Fruit fly (Drosophila melanogaster) whole organism, embryonic: ENCODE results near the gene ph-p.

Experiments used
- Awh ChIP-seq: fragments of 200-800 bp; sonication (Bioruptor generic); IDR thresholded peaks from 2 replicates; pipeline ENCODE4, ENCODE4 v1.3.6; 2022; ENCODE audit warnings: missing biosample characterization, missing genetic modification characterization
- Blimp-1 ChIP-seq: fragments of 200-800 bp; sonication (Bioruptor generic); optimal IDR thresholded peaks from 3 replicates; lab custom pipeline; 2018; ENCODE audit warnings: missing biosample characterization, missing genetic modification characterization, mild to moderate bottlenecking, moderate library complexity, missing genetic modification reagents
- CG13424 ChIP-seq: fragments of 200-800 bp; sonication (Bioruptor generic); optimal IDR thresholded peaks from 2 replicates; lab custom pipeline; 2019; ENCODE audit warnings: missing biosample characterization, mild to moderate bottlenecking, missing genetic modification characterization, moderate library complexity
- CG13775 ChIP-seq: fragments of 200-800 bp; sonication (Bioruptor generic); optimal IDR thresholded peaks from 3 replicates; lab custom pipeline; 2017; ENCODE audit warnings: missing biosample characterization, mild to moderate bottlenecking, missing genetic modification characterization
- CG13894 ChIP-seq: fragments of 200-800 bp; sonication (Bioruptor generic); optimal IDR thresholded peaks from 3 replicates; lab custom pipeline; 2018; ENCODE audit warnings: missing biosample characterization, mild to moderate bottlenecking, missing genetic modification characterization, moderate library complexity
- CG14050 ChIP-seq: fragments of 200-800 bp; sonication (Bioruptor generic); IDR thresholded peaks from 3 replicates; pipeline ENCODE4 v1.3.6; 2022; ENCODE audit warnings: missing biosample characterization, missing genetic modification characterization
- CG14710 ChIP-seq: fragments of 200-800 bp; sonication (Bioruptor generic); optimal IDR thresholded peaks from 3 replicates; lab custom pipeline; 2019; ENCODE audit warnings: missing biosample characterization, mild to moderate bottlenecking, missing genetic modification characterization, moderate library complexity
- CG15601 ChIP-seq: fragments of 200-800 bp; sonication (Bioruptor generic); optimal IDR thresholded peaks from 3 replicates; lab custom pipeline; 2019; ENCODE audit warnings: missing biosample characterization, mild to moderate bottlenecking, missing genetic modification characterization, moderate library complexity
- CG17385 ChIP-seq: fragments of 200-800 bp; sonication (Bioruptor generic); optimal IDR thresholded peaks from 3 replicates; lab custom pipeline; 2018; ENCODE audit warnings: missing biosample characterization, mild to moderate bottlenecking, missing genetic modification characterization
- CG17912 ChIP-seq: fragments of 200-800 bp; sonication (Bioruptor generic); optimal IDR thresholded peaks from 2 replicates; lab custom pipeline; 2018; ENCODE audit warnings: missing biosample characterization, mild to moderate bottlenecking, missing genetic modification characterization
- CG2712 ChIP-seq: fragments of 200-800 bp; optimal IDR thresholded peaks from 3 replicates; lab custom pipeline; 2019; ENCODE audit warnings: missing biosample characterization, mild to moderate bottlenecking, missing genetic modification characterization, moderate library complexity
- CG30020 ChIP-seq: fragments of 200-800 bp; optimal IDR thresholded peaks from 2 replicates; lab custom pipeline; 2019; ENCODE audit warnings: missing biosample characterization, mild to moderate bottlenecking, missing genetic modification characterization, moderate library complexity
- CG31365 ChIP-seq: fragments of 200-800 bp; sonication (Bioruptor generic); optimal IDR thresholded peaks from 2 replicates; lab custom pipeline; 2018; ENCODE audit warnings: missing biosample characterization, mild to moderate bottlenecking, missing genetic modification characterization
- CG32532 ChIP-seq: fragments of 200-800 bp; sonication (Bioruptor generic); IDR thresholded peaks from 2 replicates; pipeline ENCODE4 v1.3.6; 2022; ENCODE audit warnings: missing biosample characterization, missing genetic modification characterization
- CG32772 ChIP-seq: fragments of 200-800 bp; sonication (Bioruptor generic); IDR thresholded peaks from 2 replicates; pipeline ENCODE4 v1.3.6; 2022; ENCODE audit warnings: missing biosample characterization, missing genetic modification characterization
- CG5953 ChIP-seq: fragments of 200-800 bp; sonication (Bioruptor generic); IDR thresholded peaks from 2 replicates; pipeline ENCODE4 v1.3.6; 2022; ENCODE audit warnings: missing biosample characterization, missing genetic modification characterization
- CG7556 ChIP-seq: fragments of 200-800 bp; sonication (Bioruptor generic); optimal IDR thresholded peaks from 2 replicates; lab custom pipeline; 2017; ENCODE audit warnings: missing biosample characterization, mild to moderate bottlenecking, missing genetic modification characterization
- CG8281 ChIP-seq: fragments of 200-800 bp; sonication (Bioruptor generic); optimal IDR thresholded peaks from 2 replicates; lab custom pipeline; 2018; ENCODE audit warnings: missing biosample characterization, mild to moderate bottlenecking, missing genetic modification characterization, moderate library complexity
- CG8290 ChIP-seq, 3 experiments: fragments of 200-800 bp; sonication (Bioruptor generic); optimal IDR thresholded peaks; 2 replicates each; lab custom pipeline; 2016 to 2019; ENCODE audit warnings: missing biosample characterization in 3 of 3, missing genetic modification characterization in 3 of 3, mild to moderate bottlenecking in 2 of 3, moderate library complexity in 1 of 3
- Deaf1 ChIP-seq: fragments of 200-800 bp; optimal IDR thresholded peaks from 3 replicates; lab custom pipeline; 2019; ENCODE audit warnings: missing biosample characterization, mild to moderate bottlenecking, missing genetic modification characterization, moderate library complexity
- Dfd ChIP-seq, 2 experiments: fragments of >200 bp; optimal IDR thresholded peaks; 2 replicates each; lab custom pipeline; 2017; ENCODE audit warnings: missing biosample characterization in 2 of 2, missing genetic modification characterization in 2 of 2
- GATAe ChIP-seq: fragments of 200-800 bp; sonication (Bioruptor generic); conservative IDR thresholded peaks from 2 replicates; pipeline ENCODE4 v1.3.6; 2022; ENCODE audit warnings: missing biosample characterization, missing genetic modification characterization
- H2.0 ChIP-seq: fragments of 200-800 bp; sonication (Bioruptor generic); IDR thresholded peaks from 2 replicates; pipeline ENCODE4 v1.3.6; 2022; ENCODE audit warnings: missing biosample characterization, missing genetic modification characterization
- Hand ChIP-seq: fragments of 200-800 bp; sonication (Bioruptor generic); optimal IDR thresholded peaks from 2 replicates; lab custom pipeline; 2017; ENCODE audit warnings: mild to moderate bottlenecking, missing biosample characterization, missing genetic modification reagents, missing genetic modification characterization
- Nf-YA ChIP-seq: fragments of 200-800 bp; sonication (Bioruptor generic); IDR thresholded peaks from 2 replicates; pipeline ENCODE4 v1.3.6; 2022; ENCODE audit warnings: missing biosample characterization, missing genetic modification characterization
- Sox102F ChIP-seq: fragments of 200-800 bp; sonication (Bioruptor generic); optimal IDR thresholded peaks from 2 replicates; lab custom pipeline; 2018; ENCODE audit warnings: missing biosample characterization, mild to moderate bottlenecking, missing genetic modification characterization, moderate library complexity
- Spps ChIP-seq: fragments of 200-800 bp; sonication (Bioruptor generic); optimal IDR thresholded peaks from 2 replicates; lab custom pipeline; 2018; ENCODE audit warnings: missing biosample characterization, mild to moderate bottlenecking, missing genetic modification characterization
- Xrp1 ChIP-seq: fragments of 200-800 bp; sonication (Bioruptor generic); IDR thresholded peaks from 2 replicates; pipeline ENCODE4 v1.3.6; 2022; ENCODE audit warnings: missing biosample characterization, missing genetic modification characterization
- ap ChIP-seq: fragments of 200-800 bp; sonication (Bioruptor generic); IDR thresholded peaks from 2 replicates; pipeline ENCODE4 v1.3.6; 2022; ENCODE audit warnings: missing biosample characterization, missing genetic modification characterization
- bab2 ChIP-seq: fragments of 200-800 bp; sonication (Bioruptor generic); optimal IDR thresholded peaks from 2 replicates; lab custom pipeline; 2016; ENCODE audit warnings: missing biosample characterization, missing genetic modification characterization
- btn ChIP-seq: fragments of 200-800 bp; sonication (Bioruptor generic); optimal IDR thresholded peaks from 2 replicates; lab custom pipeline; 2016; ENCODE audit warnings: missing biosample characterization, missing genetic modification characterization
- ci ChIP-seq: fragments of 200-800 bp; sonication (Bioruptor generic); IDR thresholded peaks from 3 replicates; pipeline ENCODE4 v1.3.6; 2022; ENCODE audit warnings: missing biosample characterization, missing genetic modification characterization
- danr ChIP-seq: fragments of 200-800 bp; sonication (Bioruptor generic); IDR thresholded peaks from 2 replicates; pipeline ENCODE4 v1.3.6; 2022; ENCODE audit warnings: missing biosample characterization, missing genetic modification characterization
- dysf ChIP-seq: fragments of 200-800 bp; sonication (Bioruptor generic); IDR thresholded peaks from 3 replicates; pipeline ENCODE4 v1.3.6; 2022; ENCODE audit warnings: missing biosample characterization, missing genetic modification characterization
- esg ChIP-seq: fragments of 200-800 bp; sonication (Bioruptor generic); conservative IDR thresholded peaks from 2 replicates; pipeline ENCODE4 v1.3.6; 2022; ENCODE audit warnings: missing biosample characterization, missing genetic modification characterization
- eve ChIP-seq, 2 experiments: fragments of >200 bp; optimal IDR thresholded peaks; 2 replicates each; lab custom pipeline; 2017; ENCODE audit warnings: missing biosample characterization in 2 of 2, missing genetic modification characterization in 2 of 2
- fu2 ChIP-seq: fragments of 200-800 bp; sonication (Bioruptor generic); optimal IDR thresholded peaks from 2 replicates; lab custom pipeline; 2016; ENCODE audit warnings: missing biosample characterization, missing genetic modification characterization
- grau ChIP-seq: fragments of 200-800 bp; optimal IDR thresholded peaks from 3 replicates; lab custom pipeline; 2019; ENCODE audit warnings: missing biosample characterization, mild to moderate bottlenecking, missing genetic modification characterization, moderate library complexity
- inv ChIP-seq: fragments of 200-800 bp; sonication (Bioruptor generic); IDR thresholded peaks from 2 replicates; pipeline ENCODE4 v1.3.6; 2022; ENCODE audit warnings: missing biosample characterization, missing genetic modification characterization; ENCODE audit not compliant: partially characterized antibody
- jumu ChIP-seq: fragments of 200-800 bp; sonication (Bioruptor generic); optimal IDR thresholded peaks from 3 replicates; lab custom pipeline; 2016; ENCODE audit warnings: missing biosample characterization, missing genetic modification characterization
- oc ChIP-seq: fragments of 200-800 bp; sonication (Bioruptor generic); optimal IDR thresholded peaks from 2 replicates; lab custom pipeline; 2018; ENCODE audit warnings: missing biosample characterization, mild to moderate bottlenecking, missing genetic modification characterization, moderate library complexity
- odd ChIP-seq: fragments of 200-800 bp; sonication (Bioruptor generic); optimal IDR thresholded peaks from 2 replicates; lab custom pipeline; 2017; ENCODE audit warnings: missing biosample characterization, mild to moderate bottlenecking, missing genetic modification characterization
- org-1 ChIP-seq: fragments of 200-800 bp; sonication (Bioruptor generic); optimal IDR thresholded peaks from 2 replicates; lab custom pipeline; 2017; ENCODE audit warnings: missing biosample characterization, missing genetic modification characterization
- otp ChIP-seq: fragments of 200-800 bp; sonication (Bioruptor generic); IDR thresholded peaks from 3 replicates; pipeline ENCODE4, ENCODE4 v1.3.6; 2022; ENCODE audit warnings: missing biosample characterization, missing genetic modification characterization
- phol ChIP-seq: fragments of 200-800 bp; sonication (Bioruptor generic); optimal IDR thresholded peaks from 3 replicates; lab custom pipeline; 2018; ENCODE audit warnings: missing biosample characterization, mild to moderate bottlenecking, missing genetic modification characterization, moderate library complexity
- repo ChIP-seq: fragments of 200-800 bp; sonication (Bioruptor generic); optimal IDR thresholded peaks from 2 replicates; lab custom pipeline; 2016; ENCODE audit warnings: missing biosample characterization, missing genetic modification characterization
- sens ChIP-seq: fragments of 200-800 bp; sonication (Bioruptor generic); peaks from one replicate; lab custom pipeline; 2016; ENCODE audit warnings: missing biosample characterization, missing genetic modification characterization
- slbo ChIP-seq: fragments of 200-800 bp; sonication (Bioruptor generic); IDR thresholded peaks from 2 replicates; pipeline ENCODE4 v1.3.6; 2022; ENCODE audit warnings: missing biosample characterization, missing genetic modification characterization
- ttk ChIP-seq: fragments of 200-800 bp; sonication (Bioruptor generic); IDR thresholded peaks from 2 replicates; pipeline ENCODE4 v2.1.2; 2022; ENCODE audit warnings: missing biosample characterization, missing genetic modification characterization
- unpg ChIP-seq: fragments of 200-800 bp; sonication (Bioruptor generic); optimal IDR thresholded peaks from 3 replicates; lab custom pipeline; 2018; ENCODE audit warnings: missing biosample characterization, mild to moderate bottlenecking, missing genetic modification characterization, moderate library complexity
- wor ChIP-seq: fragments of 200-800 bp; sonication (Bioruptor generic); IDR thresholded peaks from 2 replicates; pipeline ENCODE4 v1.3.6; 2022; ENCODE audit warnings: missing biosample characterization, missing genetic modification characterization

Gene ph-p

dm6 chrX:2166129-2166528, 28.0 kb upstream of the ph-p start (continued):
- peak; percentile 66 for TF ChIP-seq sens (GFP tag; lab: Kevin White, UChicago)
- TF ChIP-seq esg (GFP tag; lab: Robert Waterston, UW) = peak; percentile 51
- peak; percentile 92 for TF ChIP-seq ci
- TF ChIP-seq Dfd (GFP tag; optimal IDR thresholded peaks at IDR 0.05; lab: Kevin White, UChicago) = no peak
- peak; percentile 69 for TF ChIP-seq Awh
- peak; percentile 35; the same call in 1 of the 2 replicates for TF ChIP-seq ttk (GFP tag; lab: Robert Waterston, UW)
- TF ChIP-seq Blimp-1 (GFP tag; lab: Kevin White, UChicago) = peak; percentile 59
- no peak for TF ChIP-seq otp
- TF ChIP-seq Nf-YA = peak; percentile 47; the same call in 1 of the 2 replicates
- TF ChIP-seq ap (GFP tag; lab: Robert Waterston, UW) = peak; percentile 38; the same call in 1 of the 2 replicates
- no peak for TF ChIP-seq CG15601
- peak; percentile 53 for TF ChIP-seq slbo (GFP tag; lab: Robert Waterston, UW)
- TF ChIP-seq odd (GFP tag; lab: Kevin White, UChicago) = no peak
- TF ChIP-seq eve (GFP tag; optimal IDR thresholded peaks at IDR 0.05; lab: Kevin White, UChicago) = no peak
- TF ChIP-seq CG31365 (tag; lab: Kevin White, UChicago) = no peak
- peak; percentile 50; the same call in 2 of the 3 replicates for TF ChIP-seq CG14050
- peak; percentile 74 for TF ChIP-seq wor (GFP tag; lab: Robert Waterston, UW)
- TF ChIP-seq Spps (tag; lab: Kevin White, UChicago) = no peak
- TF ChIP-seq jumu (GFP tag; lab: Kevin White, UChicago) = no peak
- peak; percentile 29 for TF ChIP-seq CG7556 (GFP tag; lab: Kevin White, UChicago)
- no peak for TF ChIP-seq CG13894
- no peak for TF ChIP-seq CG8281 (tag; lab: Kevin White, UChicago)
- TF ChIP-seq CG14710 = peak; percentile 17
- TF ChIP-seq oc (tag; lab: Kevin White, UChicago) = peak; percentile 37
- no peak for TF ChIP-seq CG17912 (GFP tag; lab: Kevin White, UChicago)
- TF ChIP-seq CG8290 (GFP tag; optimal IDR thresholded peaks at IDR 0.05; lab: Kevin White, UChicago) = no peak
- TF ChIP-seq CG8290 (tag; optimal IDR thresholded peaks at IDR 0.05; lab: Kevin White, UChicago) = peak in 1 of 2 experiments; percentile 46
- TF ChIP-seq H2.0 = peak; percentile 49
- TF ChIP-seq dysf (GFP tag; lab: Robert Waterston, UW) = peak; percentile 45; the same call in 2 of the 3 replicates
- TF ChIP-seq danr (GFP tag; lab: Robert Waterston, UW) = 0 out of 2 replicates have a peak, but pooled peaks have one; percentile 10
- TF ChIP-seq CG17385 (GFP tag; lab: Kevin White, UChicago) = peak; percentile 24
- no peak for TF ChIP-seq GATAe (GFP tag; lab: Robert Waterston, UW)
- peak; percentile 59; the same call in 1 of the 2 replicates for TF ChIP-seq CG32772 (GFP tag; lab: Robert Waterston, UW)
- peak; percentile 71 for TF ChIP-seq Sox102F (GFP tag; lab: Kevin White, UChicago)
- peak; percentile 19 for TF ChIP-seq grau
- TF ChIP-seq bab2 (GFP tag; lab: Kevin White, UChicago) = peak; percentile 40
- peak; percentile 46 for TF ChIP-seq btn
- peak; percentile 0 for TF ChIP-seq repo (GFP tag; lab: Kevin White, UChicago)
- peak; percentile 52 for TF ChIP-seq CG2712 (tag; lab: Kevin White, UChicago)
- TF ChIP-seq inv = no peak
- 0 out of 2 replicates have a peak, but pooled peaks have one; percentile 5 for TF ChIP-seq CG32532 (GFP tag; lab: Robert Waterston, UW)
- TF ChIP-seq Deaf1 (tag; lab: Kevin White, UChicago) = no peak
- TF ChIP-seq Hand (GFP tag; lab: Kevin White, UChicago) = no peak
- TF ChIP-seq org-1 (GFP tag; lab: Kevin White, UChicago) = peak; percentile 27
- peak; percentile 40 for TF ChIP-seq unpg (GFP tag; lab: Kevin White, UChicago)
- TF ChIP-seq Xrp1 (GFP tag; lab: Robert Waterston, UW) = peak; percentile 48; the same call in 1 of the 2 replicates
- no peak for TF ChIP-seq fu2 (GFP tag; lab: Kevin White, UChicago)
- no peak for TF ChIP-seq CG13775 (GFP tag; lab: Kevin White, UChicago)
- TF ChIP-seq CG5953 (GFP tag; lab: Robert Waterston, UW) = peak; percentile 78
- peak; percentile 38 for TF ChIP-seq CG13424 (tag; lab: Kevin White, UChicago)
- peak; percentile 51 for TF ChIP-seq phol
- no peak for TF ChIP-seq CG30020 (tag; lab: Kevin White, UChicago)
